Worm (Caenorhabditis elegans) whole organism, late embryonic: Measurements from ENCODE around the gene patr-1.

Experiments
- C08G9.2 ChIP-seq: sonication (generic microtip); optimal IDR thresholded peaks from 2 replicates; lab custom pipeline; 2016; ENCODE audit warnings: mild to moderate bottlenecking, missing genetic modification characterization, moderate library complexity, missing compliant biosample characterization
- C38D4.7 ChIP-seq: fragments of 200-800 bp; sonication (Bioruptor generic); optimal IDR thresholded peaks from 2 replicates; lab custom pipeline; 2018; ENCODE audit warnings: mild to moderate bottlenecking, missing genetic modification characterization, moderate library complexity, missing compliant biosample characterization
- T23F11.4 ChIP-seq: fragments of 200-800 bp; sonication (Bioruptor generic); optimal IDR thresholded peaks from 2 replicates; lab custom pipeline; 2018; ENCODE audit warnings: mild to moderate bottlenecking, missing genetic modification characterization, missing compliant biosample characterization
- Y22D7AL.16 ChIP-seq: sonication (generic microtip); optimal IDR thresholded peaks from 2 replicates; lab custom pipeline; 2016; ENCODE audit warnings: missing genetic modification characterization, missing compliant biosample characterization
- ama-1 ChIP-seq: fragments of 150-350 bp; optimal IDR thresholded peaks from 2 replicates; lab custom pipeline; 2014
- ceh-14 ChIP-seq: sonication (generic microtip); optimal IDR thresholded peaks from 2 replicates; lab custom pipeline; 2016; ENCODE audit warnings: missing genotype, missing genetic modification characterization, missing compliant biosample characterization
- ceh-18 ChIP-seq: sonication (generic microtip); optimal IDR thresholded peaks from 2 replicates; lab custom pipeline; 2016; ENCODE audit warnings: missing genetic modification characterization, missing compliant biosample characterization
- ceh-2 ChIP-seq: sonication (generic microtip); optimal IDR thresholded peaks from 2 replicates; lab custom pipeline; 2016; ENCODE audit warnings: missing genotype, missing genetic modification characterization, missing compliant biosample characterization
- ceh-30 ChIP-seq: fragments of 150-350 bp; optimal IDR thresholded peaks from 2 replicates; lab custom pipeline; 2014; ENCODE audit warnings: missing biosample characterization, missing genetic modification characterization
- ceh-31 ChIP-seq: sonication (generic microtip); optimal IDR thresholded peaks from 2 replicates; lab custom pipeline; 2016; ENCODE audit warnings: missing genetic modification characterization, missing compliant biosample characterization
- ceh-34 ChIP-seq: sonication (generic microtip); optimal IDR thresholded peaks from 2 replicates; lab custom pipeline; 2016; ENCODE audit warnings: mild to moderate bottlenecking, missing genetic modification characterization, missing compliant biosample characterization
- ceh-48 ChIP-seq: sonication (generic microtip); optimal IDR thresholded peaks from 2 replicates; lab custom pipeline; 2016; ENCODE audit warnings: missing genetic modification characterization, inconsistent platforms, missing compliant biosample characterization
- ceh-6 ChIP-seq: fragments of 200-800 bp; sonication (Bioruptor generic); optimal IDR thresholded peaks from 2 replicates; lab custom pipeline; 2018; ENCODE audit warnings: mild to moderate bottlenecking, missing genetic modification characterization, missing compliant biosample characterization
- ceh-9 ChIP-seq: sonication (generic microtip); optimal IDR thresholded peaks from 2 replicates; lab custom pipeline; 2016; ENCODE audit warnings: mild to moderate bottlenecking, missing genetic modification characterization, inconsistent platforms, missing compliant biosample characterization
- che-1 ChIP-seq: sonication (generic microtip); optimal IDR thresholded peaks from 2 replicates; lab custom pipeline; 2016; ENCODE audit warnings: mild to moderate bottlenecking, missing genetic modification characterization, missing compliant biosample characterization
- dmd-4 ChIP-seq: sonication (generic microtip); optimal IDR thresholded peaks from 2 replicates; lab custom pipeline; 2016; ENCODE audit warnings: borderline replicate concordance, missing genetic modification characterization, missing compliant biosample characterization
- elt-2 ChIP-seq: sonication (generic microtip); optimal IDR thresholded peaks from 2 replicates; lab custom pipeline; 2016; ENCODE audit warnings: missing genetic modification reagents, missing genetic modification characterization, missing compliant biosample characterization
- elt-4 ChIP-seq: sonication (generic microtip); optimal IDR thresholded peaks from 2 replicates; lab custom pipeline; 2016; ENCODE audit warnings: missing genetic modification characterization, missing compliant biosample characterization
- eyg-1 ChIP-seq: sonication (generic microtip); optimal IDR thresholded peaks from 2 replicates; lab custom pipeline; 2016; ENCODE audit warnings: missing genotype, missing genetic modification characterization, missing compliant biosample characterization
- fkh-10 ChIP-seq: fragments of 150-350 bp; optimal IDR thresholded peaks from 2 replicates; lab custom pipeline; 2014; ENCODE audit warnings: missing biosample characterization, missing genetic modification reagents, missing genetic modification characterization
- fkh-6 ChIP-seq: sonication (generic microtip); optimal IDR thresholded peaks from 2 replicates; lab custom pipeline; 2016; ENCODE audit warnings: missing genetic modification characterization, missing compliant biosample characterization
- hlh-13 ChIP-seq: fragments of 200-800 bp; sonication (Bioruptor generic); optimal IDR thresholded peaks from 2 replicates; lab custom pipeline; 2018; ENCODE audit warnings: mild to moderate bottlenecking, missing genetic modification characterization, missing compliant biosample characterization
- hlh-15 ChIP-seq: sonication (generic microtip); optimal IDR thresholded peaks from 2 replicates; lab custom pipeline; 2016; ENCODE audit warnings: missing genetic modification characterization, missing compliant biosample characterization
- hlh-30 ChIP-seq: sonication (generic microtip); optimal IDR thresholded peaks from 2 replicates; lab custom pipeline; 2017; ENCODE audit warnings: antibody characterized with exemption, missing genetic modification characterization, missing compliant biosample characterization; ENCODE audit not compliant: insufficient read depth
- hlh-6 ChIP-seq: sonication (generic microtip); optimal IDR thresholded peaks from 2 replicates; lab custom pipeline; 2016; ENCODE audit warnings: missing genotype, missing genetic modification characterization, missing compliant biosample characterization
- hlh-8 ChIP-seq: sonication (generic microtip); optimal IDR thresholded peaks from 2 replicates; lab custom pipeline; 2016; ENCODE audit warnings: missing genotype, missing genetic modification characterization, missing compliant biosample characterization
- lim-6 ChIP-seq: sonication (generic microtip); optimal IDR thresholded peaks from 2 replicates; lab custom pipeline; 2016; ENCODE audit warnings: missing genetic modification characterization, missing compliant biosample characterization
- lin-11 ChIP-seq: fragments of 200-800 bp; sonication (Bioruptor generic); optimal IDR thresholded peaks from 2 replicates; lab custom pipeline; 2018; ENCODE audit warnings: mild to moderate bottlenecking, missing genetic modification characterization, missing compliant biosample characterization
- madf-2 ChIP-seq: sonication (generic microtip); optimal IDR thresholded peaks from 2 replicates; lab custom pipeline; 2017; ENCODE audit warnings: missing genetic modification characterization, missing compliant biosample characterization
- nfya-1 ChIP-seq: sonication (generic microtip); optimal IDR thresholded peaks from 2 replicates; lab custom pipeline; 2017; ENCODE audit warnings: missing genetic modification characterization, mild to moderate bottlenecking, missing compliant biosample characterization, antibody characterized with exemption, moderate library complexity
- nhr-232 ChIP-seq: sonication (generic microtip); optimal IDR thresholded peaks from 2 replicates; lab custom pipeline; 2016; ENCODE audit warnings: missing genetic modification characterization, missing compliant biosample characterization
- pat-9 ChIP-seq: fragments of 200-800 bp; sonication (Bioruptor generic); optimal IDR thresholded peaks from 2 replicates; lab custom pipeline; 2018; ENCODE audit warnings: mild to moderate bottlenecking, missing genetic modification characterization, moderate library complexity, missing compliant biosample characterization
- pha-4 ChIP-seq: fragments of 150-350 bp; optimal IDR thresholded peaks from 2 replicates; lab custom pipeline; 2018; ENCODE audit warnings: missing biosample characterization, missing genetic modification reagents, missing genetic modification characterization
- pros-1 ChIP-seq: fragments of 150-350 bp; optimal IDR thresholded peaks from 2 replicates; lab custom pipeline; 2014; ENCODE audit warnings: missing biosample characterization, missing genetic modification reagents, missing genetic modification characterization
- ref-2 ChIP-seq: sonication (generic microtip); optimal IDR thresholded peaks from 2 replicates; lab custom pipeline; 2016; ENCODE audit warnings: missing genetic modification characterization, missing compliant biosample characterization
- syd-9 ChIP-seq: sonication (generic microtip); optimal IDR thresholded peaks from 2 replicates; lab custom pipeline; 2016; ENCODE audit warnings: mild to moderate bottlenecking, missing genetic modification characterization, moderate library complexity, missing compliant biosample characterization
- tbx-2 ChIP-seq: sonication (generic microtip); optimal IDR thresholded peaks from 2 replicates; lab custom pipeline; 2016; ENCODE audit warnings: missing genetic modification characterization, missing compliant biosample characterization
- tbx-7 ChIP-seq: sonication (generic microtip); optimal IDR thresholded peaks from 2 replicates; lab custom pipeline; 2016; ENCODE audit warnings: missing genotype, missing genetic modification characterization, missing compliant biosample characterization
- ttx-3 ChIP-seq: sonication (generic microtip); optimal IDR thresholded peaks from 2 replicates; lab custom pipeline; 2016; ENCODE audit warnings: missing genetic modification reagents, missing genetic modification characterization, missing compliant biosample characterization
- unc-86 ChIP-seq: sonication (generic microtip); optimal IDR thresholded peaks from 2 replicates; lab custom pipeline; 2016; ENCODE audit warnings: missing genetic modification characterization, missing compliant biosample characterization
- ztf-16 ChIP-seq: sonication (generic microtip); optimal IDR thresholded peaks from 2 replicates; lab custom pipeline; 2017; ENCODE audit warnings: missing genetic modification characterization, missing compliant biosample characterization

Gene patr-1

DNA sequence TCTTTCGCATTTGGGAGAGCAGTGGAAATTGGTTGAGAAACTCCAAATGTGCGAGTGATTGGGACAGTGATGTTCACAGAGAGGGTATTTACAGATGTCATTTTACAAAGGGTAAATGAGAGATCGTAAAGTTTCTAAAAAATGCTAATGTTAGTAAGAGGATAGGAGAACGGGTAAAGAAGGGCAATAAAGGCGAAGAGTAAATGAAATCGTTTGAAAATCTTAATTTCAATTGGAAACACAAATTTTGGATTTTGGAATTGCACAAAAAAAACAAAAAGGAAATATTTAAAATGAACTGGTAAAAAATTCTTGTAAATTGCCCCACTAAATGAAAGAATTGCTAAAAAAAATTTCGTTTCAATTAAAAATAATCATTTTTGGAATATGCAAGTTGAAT, 38.7 kb upstream of the patr-1 start, which contains the start of gene pap-3:
pap-3 (minus strand) TSS at position 101 of the 400 bp plus-strand sequence.
- TF ChIP-seq ceh-2 (tag; lab: Kevin White, UChicago): no peak
- TF ChIP-seq lim-6 (tag; lab: Kevin White, UChicago): no peak
- TF ChIP-seq ztf-16: no peak
- TF ChIP-seq ceh-30 (tag; lab: Kevin White, UChicago): no peak
- no peak for TF ChIP-seq fkh-6 (tag; lab: Kevin White, UChicago)
- TF ChIP-seq C08G9.2: no peak
- no peak for TF ChIP-seq lin-11 (tag; lab: Kevin White, UChicago)
- no peak for TF ChIP-seq T23F11.4 (GFP tag; lab: Kevin White, UChicago)
- TF ChIP-seq, all 69 proteins: peak for 0

DNA sequence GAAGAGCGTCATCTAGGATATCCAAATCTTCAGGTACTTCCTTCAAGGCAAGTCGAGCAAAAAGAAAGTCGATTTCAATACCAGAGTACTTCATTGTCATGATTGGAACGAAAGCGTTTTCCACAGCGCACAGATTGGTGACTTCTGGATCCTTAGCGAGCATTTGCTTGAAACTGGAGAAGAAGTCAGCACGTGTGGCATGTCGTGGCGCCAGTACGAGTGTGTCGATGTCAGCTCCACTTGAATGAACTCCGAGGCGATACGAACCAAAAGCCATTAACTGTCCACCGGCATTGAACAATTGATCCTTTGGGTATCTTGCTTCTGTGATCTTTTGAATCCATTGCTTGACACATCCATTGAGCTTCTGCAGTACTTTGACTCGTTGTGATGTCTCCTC, 38.3 kb upstream of the patr-1 start:
- TF ChIP-seq elt-4 (tag; lab: Kevin White, UChicago): no peak
- TF ChIP-seq pha-4 (tag; lab: Kevin White, UChicago): no peak
- no peak for TF ChIP-seq dmd-4 (tag; lab: Kevin White, UChicago)
- no peak for TF ChIP-seq ref-2 (tag; lab: Kevin White, UChicago)
- no peak for TF ChIP-seq fkh-10 (GFP tag; lab: Kevin White, UChicago)
- TF ChIP-seq hlh-8: no peak
- TF ChIP-seq syd-9 (tag; lab: Kevin White, UChicago): no peak
- no peak for TF ChIP-seq nfya-1
- no peak for TF ChIP-seq nhr-232 (tag; lab: Kevin White, UChicago)
- no peak for TF ChIP-seq ceh-48
- TF ChIP-seq unc-86 (tag; lab: Kevin White, UChicago): no peak
- TF ChIP-seq C38D4.7 (GFP tag; lab: Kevin White, UChicago): no peak
- TF ChIP-seq ama-1 (lab: Kevin White, UChicago): no peak
- TF ChIP-seq eyg-1 (tag; lab: Kevin White, UChicago): no peak
- TF ChIP-seq ceh-31 (tag; lab: Kevin White, UChicago): no peak
- TF ChIP-seq ceh-2 (tag; lab: Kevin White, UChicago): no peak
- TF ChIP-seq hlh-15 (tag; lab: Kevin White, UChicago): no peak
- no peak for TF ChIP-seq madf-2 (tag; lab: Kevin White, UChicago)
- no peak for TF ChIP-seq ceh-6
- no peak for TF ChIP-seq che-1 (tag; lab: Kevin White, UChicago)
- TF ChIP-seq, all 69 proteins: peak for 0

DNA sequence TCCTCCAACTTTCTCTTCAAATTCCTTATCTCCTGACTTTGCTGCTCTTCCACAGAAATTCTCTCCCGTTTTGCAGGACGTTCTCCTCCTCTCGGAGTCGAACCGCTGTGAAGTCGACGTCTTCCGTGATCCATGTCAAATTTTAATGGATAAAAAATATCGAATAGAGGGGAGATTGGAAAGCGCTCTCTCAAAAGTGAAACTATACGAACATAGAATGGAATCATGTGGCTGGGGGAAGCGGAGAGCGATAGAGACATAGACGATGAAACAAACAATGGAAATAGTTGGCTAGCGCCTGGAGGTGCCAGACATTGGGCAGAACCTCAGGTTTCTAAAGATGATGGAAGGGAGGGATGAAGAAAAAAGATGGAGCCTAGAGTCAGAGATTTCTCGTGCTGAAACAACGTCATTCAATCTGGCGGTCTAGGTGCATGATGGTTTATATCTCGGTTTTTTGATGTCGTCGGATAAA, 36.2 kb upstream of the patr-1 start, which contains the start of gene F43G6.8:
F43G6.8 (minus strand) TSS at position 198 of the 475 bp plus-strand sequence.
- TF ChIP-seq hlh-30 (tag; lab: Kevin White, UChicago) (peak; percentile 84), nfya-1 (peak; percentile 21), ref-2 (tag; lab: Kevin White, UChicago) (peak; percentile 20), ceh-18 (peak; percentile 14), madf-2 (tag; lab: Kevin White, UChicago) (no peak), tbx-2 (tag; lab: Kevin White, UChicago) (peak; percentile 26), ceh-31 (tag; lab: Kevin White, UChicago) (peak; percentile 28), ceh-48 (no peak)

ce11 chrII:11811241-11811640, 33.5 kb upstream of the patr-1 start:
- no peak for TF ChIP-seq ama-1 (lab: Kevin White, UChicago)
- TF ChIP-seq C08G9.2: no peak
- no peak for TF ChIP-seq ceh-14

ce11 chrII:11810436-11810835, 32.7 kb upstream of the patr-1 start, which contains the start of gene F43G6.7:
F43G6.7 (plus strand) TSS chrII:11810790.
- no peak for TF ChIP-seq T23F11.4 (GFP tag; lab: Kevin White, UChicago)

- TF ChIP-seq che-1 (tag; lab: Kevin White, UChicago) (no peak), pros-1 (no peak), pat-9 (no peak), tbx-7 (tag; lab: Kevin White, UChicago) (no peak), ceh-9 (tag; lab: Kevin White, UChicago) (no peak), Y22D7AL.16 (tag; lab: Kevin White, UChicago) (no peak), hlh-6 (no peak), hlh-13 (GFP tag; lab: Kevin White, UChicago) (no peak), hlh-30 (tag; lab: Kevin White, UChicago) (no peak), ama-1 (lab: Kevin White, UChicago) (no peak), madf-2 (tag; lab: Kevin White, UChicago) (no peak), ref-2 (tag; lab: Kevin White, UChicago) (no peak), elt-2 (tag; lab: Kevin White, UChicago) (no peak), ttx-3 (no peak), eyg-1 (tag; lab: Kevin White, UChicago) (no peak), ztf-16 (no peak), ceh-2 (tag; lab: Kevin White, UChicago) (no peak), ceh-34 (tag; lab: Kevin White, UChicago) (no peak), ceh-14 (no peak)
Observed at ce11 chrII:11808979-11809378, 31.2 kb upstream of the patr-1 start, which contains the start of gene F43G6.10. F43G6.10 (plus strand) TSS chrII:11809349.
